Worm (Caenorhabditis elegans) whole organism, L4 larva: Measurements from ENCODE around the gene cca-1.

ENCODE experiments used
- F10B5.3 ChIP-seq: sonication (generic microtip); optimal IDR thresholded peaks from 2 replicates; lab custom pipeline; 2016; ENCODE audit warnings: mild to moderate bottlenecking, missing genetic modification characterization, missing compliant biosample characterization
- F37D6.2 ChIP-seq: sonication (generic microtip); optimal IDR thresholded peaks from 2 replicates; lab custom pipeline; 2016; ENCODE audit warnings: mild to moderate bottlenecking, missing genetic modification characterization, missing compliant biosample characterization
- F44E2.7 ChIP-seq: fragments of 200-800 bp; sonication (Bioruptor generic); IDR thresholded peaks from 2 replicates; pipeline ENCODE4 v2.1.2; 2022; ENCODE audit warnings: missing genetic modification characterization, missing compliant biosample characterization
- F49E8.2 ChIP-seq: sonication (generic microtip); optimal IDR thresholded peaks from 2 replicates; lab custom pipeline; 2016; ENCODE audit warnings: missing compliant biosample characterization, mild to moderate bottlenecking, missing genetic modification characterization, borderline replicate concordance
- R02D3.7 ChIP-seq: fragments of 150-350 bp; sonication (generic microtip); optimal IDR thresholded peaks from 3 replicates; lab custom pipeline; 2014; ENCODE audit warnings: missing biosample characterization, missing genetic modification characterization
- T20F7.1 ChIP-seq: fragments of 200-800 bp; sonication (Bioruptor generic); optimal IDR thresholded peaks from 2 replicates; lab custom pipeline; 2018; ENCODE audit warnings: mild to moderate bottlenecking, missing genetic modification characterization, missing compliant biosample characterization
- Y75B8A.6 ChIP-seq: fragments of 200-800 bp; sonication (Bioruptor generic); IDR thresholded peaks from 2 replicates; pipeline ENCODE4 v1.3.6; 2022; ENCODE audit warnings: missing genetic modification reagents, missing genetic modification characterization, missing compliant biosample characterization
- aly-2 ChIP-seq: sonication (generic microtip); optimal IDR thresholded peaks from 2 replicates; lab custom pipeline; 2018; ENCODE audit warnings: missing biosample characterization, missing genetic modification characterization
- ama-1 ChIP-seq: fragments of 150-350 bp; optimal IDR thresholded peaks from 2 replicates; lab custom pipeline; 2014; ENCODE audit warnings: inconsistent platforms, mixed read lengths
- ceh-20 ChIP-seq: fragments of 200-800 bp; sonication (Bioruptor generic); IDR thresholded peaks from 2 replicates; pipeline ENCODE4 v1.3.6; 2022; ENCODE audit warnings: missing genetic modification reagents, missing genetic modification characterization, missing compliant biosample characterization
- ceh-62 ChIP-seq: sonication (generic microtip); optimal IDR thresholded peaks from 2 replicates; lab custom pipeline; 2017; ENCODE audit warnings: missing biosample characterization, missing genetic modification characterization
- cey-2 ChIP-seq: sonication (generic microtip); optimal IDR thresholded peaks from 3 replicates; lab custom pipeline; 2017; ENCODE audit warnings: missing genetic modification characterization, mild to moderate bottlenecking, missing compliant biosample characterization, antibody characterized with exemption, borderline replicate concordance; ENCODE audit not compliant: insufficient read depth
- daf-12 ChIP-seq: fragments of 150-350 bp; optimal IDR thresholded peaks from 2 replicates; lab custom pipeline; 2014; ENCODE audit warnings: missing biosample characterization, missing genetic modification reagents, missing genetic modification characterization
- daf-16 ChIP-seq, 3 experiments: sonication (generic microtip); optimal IDR thresholded peaks; 2 replicates each; lab custom pipeline; 2016 to 2017; ENCODE audit warnings: missing genetic modification characterization in 3 of 3, missing genetic modification reagents in 3 of 3, mild to moderate bottlenecking in 2 of 3, missing compliant biosample characterization in 2 of 3, missing biosample characterization in 1 of 3, moderate library complexity in 1 of 3
- daf-19 ChIP-seq: fragments of 200-800 bp; sonication (Bioruptor generic); conservative IDR thresholded peaks from 2 replicates; pipeline ENCODE4 v1.3.6; 2022; ENCODE audit warnings: missing genetic modification characterization, missing compliant biosample characterization
- daf-8 ChIP-seq: fragments of 200-800 bp; sonication (Bioruptor generic); IDR thresholded peaks from 2 replicates; pipeline ENCODE4 v1.3.6; 2022; ENCODE audit warnings: missing genetic modification characterization, missing compliant biosample characterization
- dmd-6 ChIP-seq: fragments of 200-800 bp; sonication (Bioruptor generic); IDR thresholded peaks from 2 replicates; pipeline ENCODE4 v1.3.6; 2022; ENCODE audit warnings: missing genetic modification reagents, missing genetic modification characterization, missing compliant biosample characterization
- dmd-9 ChIP-seq: fragments of 200-800 bp; sonication (Bioruptor generic); IDR thresholded peaks from 2 replicates; pipeline ENCODE4 v1.3.6; 2022; ENCODE audit warnings: missing genetic modification reagents, missing genetic modification characterization, missing compliant biosample characterization
- dve-1 ChIP-seq: sonication (generic microtip); optimal IDR thresholded peaks from 2 replicates; lab custom pipeline; 2017; ENCODE audit warnings: antibody characterized with exemption, mild to moderate bottlenecking, missing genetic modification characterization, missing compliant biosample characterization; ENCODE audit not compliant: insufficient read depth
- hif-1 ChIP-seq, 2 experiments: sonication (generic microtip); optimal IDR thresholded peaks; 2 replicates each; lab custom pipeline; 2016 to 2017; ENCODE audit warnings: missing compliant biosample characterization in 2 of 2, missing genetic modification characterization in 2 of 2, missing genetic modification reagents in 2 of 2, missing genotype in 2 of 2, mild to moderate bottlenecking in 1 of 2
- hlh-11 ChIP-seq: fragments of 200-800 bp; sonication (Bioruptor generic); optimal IDR thresholded peaks from 2 replicates; lab custom pipeline; 2018; ENCODE audit warnings: mild to moderate bottlenecking, missing genetic modification characterization, missing compliant biosample characterization
- hlh-30 ChIP-seq: sonication (generic microtip); optimal IDR thresholded peaks from 2 replicates; lab custom pipeline; 2017; ENCODE audit warnings: antibody characterized with exemption, mild to moderate bottlenecking, missing genetic modification characterization, missing compliant biosample characterization; ENCODE audit not compliant: insufficient read depth
- hmg-1.1 ChIP-seq: fragments of 200-800 bp; sonication (Bioruptor generic); IDR thresholded peaks from 2 replicates; pipeline ENCODE4 v1.3.6; 2022; ENCODE audit warnings: missing genetic modification reagents, missing genetic modification characterization, missing compliant biosample characterization
- jun-1 ChIP-seq: fragments of 150-350 bp; optimal IDR thresholded peaks from 2 replicates; lab custom pipeline; 2014; ENCODE audit warnings: missing biosample characterization, missing genetic modification reagents, missing genetic modification characterization
- lim-7 ChIP-seq: fragments of 200-800 bp; sonication (Bioruptor generic); IDR thresholded peaks from 2 replicates; pipeline ENCODE4 v1.3.6; 2022; ENCODE audit warnings: missing genetic modification characterization, missing compliant biosample characterization
- lin-13 ChIP-seq: fragments of 150-350 bp; optimal IDR thresholded peaks from 2 replicates; lab custom pipeline; 2014; ENCODE audit warnings: missing biosample characterization, missing genetic modification reagents, missing genetic modification characterization
- lin-15B ChIP-seq: fragments of 150-350 bp; sonication (generic microtip); optimal IDR thresholded peaks from 3 replicates; lab custom pipeline; 2014; ENCODE audit warnings: missing biosample characterization, missing genetic modification characterization
- lin-29 ChIP-seq: fragments of 200-800 bp; sonication (Bioruptor generic); IDR thresholded peaks from 2 replicates; pipeline ENCODE4 v1.3.6; 2022; ENCODE audit warnings: missing genetic modification reagents, missing genetic modification characterization, missing compliant biosample characterization
- lin-38 ChIP-seq: fragments of 200-800 bp; sonication (Bioruptor generic); IDR thresholded peaks from 2 replicates; pipeline ENCODE4 v1.3.6; 2022; ENCODE audit warnings: missing genetic modification reagents, missing genetic modification characterization, missing compliant biosample characterization
- lin-39 ChIP-seq: fragments of 150-350 bp; optimal IDR thresholded peaks from 2 replicates; lab custom pipeline; 2014; ENCODE audit warnings: missing biosample characterization, missing genetic modification reagents, missing genetic modification characterization
- mdt-29 ChIP-seq: fragments of 200-800 bp; sonication (Bioruptor generic); IDR thresholded peaks from 2 replicates; pipeline ENCODE4 v1.3.6; 2022; ENCODE audit warnings: missing genetic modification reagents, missing genetic modification characterization, missing compliant biosample characterization
- mxl-2 ChIP-seq: fragments of 200-800 bp; sonication (Bioruptor generic); conservative IDR thresholded peaks from 2 replicates; pipeline ENCODE4 v1.3.6; 2022; ENCODE audit warnings: missing genetic modification reagents, missing genetic modification characterization, missing compliant biosample characterization
- nhr-102 ChIP-seq: sonication (generic microtip); optimal IDR thresholded peaks from 2 replicates; lab custom pipeline; 2016; ENCODE audit warnings: mild to moderate bottlenecking, missing genetic modification characterization, moderate library complexity, missing compliant biosample characterization
- nhr-11 ChIP-seq: fragments of 150-350 bp; optimal IDR thresholded peaks from 2 replicates; lab custom pipeline; 2014; ENCODE audit warnings: missing biosample characterization, missing genetic modification characterization
- nhr-237 ChIP-seq: sonication (generic microtip); optimal IDR thresholded peaks from 2 replicates; lab custom pipeline; 2017; ENCODE audit warnings: missing biosample characterization, missing genetic modification characterization
- nhr-28 ChIP-seq: fragments of 150-350 bp; optimal IDR thresholded peaks from 2 replicates; lab custom pipeline; 2014; ENCODE audit warnings: missing biosample characterization, missing genetic modification characterization
- nhr-48 ChIP-seq: sonication (generic microtip); optimal IDR thresholded peaks from 2 replicates; lab custom pipeline; 2016; ENCODE audit warnings: mild to moderate bottlenecking, missing genetic modification characterization, missing compliant biosample characterization
- nhr-6 ChIP-seq: fragments of 150-350 bp; optimal IDR thresholded peaks from 2 replicates; lab custom pipeline; 2014; ENCODE audit warnings: missing biosample characterization, missing genetic modification characterization
- php-3 ChIP-seq: fragments of 200-800 bp; sonication (Bioruptor generic); IDR thresholded peaks from 2 replicates; pipeline ENCODE4 v1.3.6; 2022; ENCODE audit warnings: missing genetic modification reagents, missing genetic modification characterization, missing compliant biosample characterization
- saeg-2 ChIP-seq: fragments of 200-800 bp; sonication (Bioruptor generic); IDR thresholded peaks from 2 replicates; pipeline ENCODE4 v1.3.6; 2022; ENCODE audit warnings: missing genetic modification reagents, missing genetic modification characterization, missing compliant biosample characterization
- skn-1 ChIP-seq: fragments of 150-350 bp; optimal IDR thresholded peaks from 2 replicates; lab custom pipeline; 2014; ENCODE audit warnings: missing biosample characterization, missing genetic modification characterization
- snpc-1.2 ChIP-seq: fragments of 200-800 bp; sonication (Bioruptor generic); IDR thresholded peaks from 2 replicates; pipeline ENCODE4 v1.3.6; 2022; ENCODE audit warnings: missing genetic modification reagents, missing genetic modification characterization, missing compliant biosample characterization
- tag-97 ChIP-seq: fragments of 200-800 bp; sonication (Bioruptor generic); IDR thresholded peaks from 2 replicates; pipeline ENCODE4 v1.3.6; 2022; ENCODE audit warnings: missing genetic modification characterization, missing compliant biosample characterization
- unc-62 ChIP-seq, 3 experiments: fragments of 150-350 bp in 1 of 3; sonication (generic microtip); optimal IDR thresholded peaks in 2 of 3; peaks in 1 of 3; 1 replicate in 1 of 3; 2 replicates in 2 of 3; lab custom pipeline; 2014 to 2017; ENCODE audit warnings: missing biosample characterization in 3 of 3, missing genetic modification characterization in 3 of 3, missing genetic modification reagents in 3 of 3, missing genotype in 1 of 3
- zfp-2 ChIP-seq: sonication (generic microtip); optimal IDR thresholded peaks from 2 replicates; lab custom pipeline; 2016; ENCODE audit warnings: mild to moderate bottlenecking, missing genetic modification characterization, missing compliant biosample characterization
- zip-11 ChIP-seq: fragments of 200-800 bp; sonication (Bioruptor generic); IDR thresholded peaks from 2 replicates; pipeline ENCODE4 v1.3.6; 2022; ENCODE audit warnings: missing genetic modification characterization, missing compliant biosample characterization
- zip-2 ChIP-seq: fragments of 150-350 bp; optimal IDR thresholded peaks from 2 replicates; lab custom pipeline; 2014; ENCODE audit warnings: missing biosample characterization, missing genetic modification characterization

Gene cca-1

DNA sequence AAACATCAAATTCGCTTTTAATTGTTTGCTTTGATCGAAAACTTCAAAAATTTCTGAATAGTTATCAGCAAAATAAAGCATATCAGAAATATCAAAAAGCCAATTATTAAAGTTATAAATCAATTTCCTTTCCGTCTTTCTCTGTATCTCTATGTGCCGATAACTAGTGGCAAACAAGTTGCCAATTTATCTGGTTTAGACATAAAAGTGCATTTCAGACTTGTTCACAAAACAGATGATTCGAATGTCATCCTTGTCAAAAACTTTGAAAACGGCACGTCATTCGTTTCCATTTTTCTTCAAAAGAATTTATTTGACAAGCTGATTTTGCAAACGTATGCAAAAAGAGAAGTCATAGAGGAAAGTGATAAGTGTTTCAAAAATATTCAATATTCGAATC is 8.4 kb downstream of the cca-1 start (continued):
- TF ChIP-seq F37D6.2 (tag; lab: Kevin White, UChicago) (no peak), nhr-11 (tag; lab: Kevin White, UChicago) (no peak)

DNA sequence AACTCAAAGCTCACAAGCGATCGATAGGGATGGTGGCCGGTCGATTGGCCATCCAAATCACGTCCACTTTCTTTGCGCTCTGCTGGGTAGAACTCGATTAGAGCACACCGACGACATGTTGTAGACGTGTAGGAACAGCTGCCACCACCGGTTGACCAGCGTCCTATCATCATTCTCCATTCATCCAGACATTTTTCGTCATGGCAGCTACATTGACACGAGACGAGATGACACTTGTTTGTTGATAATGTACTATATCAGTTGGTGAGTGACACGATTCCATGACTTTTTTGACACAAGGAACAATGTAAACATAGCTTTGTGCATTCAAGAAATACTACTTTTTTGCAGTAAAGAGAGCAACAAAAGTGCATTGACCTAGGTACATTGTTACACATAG is 9.3 kb downstream of the cca-1 start:
- no peak for TF ChIP-seq lin-39 (tag; lab: Kevin White, UChicago)
- TF ChIP-seq mxl-2, result no peak
- TF ChIP-seq daf-12 (tag; lab: Kevin White, UChicago), result no peak
- TF ChIP-seq F10B5.3, result no peak
- no peak for TF ChIP-seq zip-11
- no peak for TF ChIP-seq lin-15B (tag; lab: Kevin White, UChicago)
- no peak for TF ChIP-seq nhr-102 (tag; lab: Kevin White, UChicago)
- no peak for TF ChIP-seq aly-2 (tag; lab: Kevin White, UChicago)
- peak; percentile 29; the same call in 1 of the 2 replicates for TF ChIP-seq ceh-20 (GFP tag; lab: Robert Waterston, UW)
- no peak for TF ChIP-seq nhr-237
- no peak for TF ChIP-seq Y75B8A.6 (GFP tag; lab: Robert Waterston, UW)
- TF ChIP-seq ama-1 (lab: Kevin White, UChicago), result no peak
- TF ChIP-seq tag-97 (GFP tag; lab: Robert Waterston, UW), result no peak
- TF ChIP-seq ceh-62 (tag; lab: Kevin White, UChicago), result no peak
- no peak for TF ChIP-seq skn-1 (tag; lab: Kevin White, UChicago)
- no peak for TF ChIP-seq lin-29
- no peak for TF ChIP-seq nhr-6 (tag; lab: Kevin White, UChicago)
- TF ChIP-seq hmg-1.1 (GFP tag; lab: Robert Waterston, UW), result no peak
- no peak for TF ChIP-seq jun-1 (tag; lab: Kevin White, UChicago)
- TF ChIP-seq zip-2, result no peak
- peak in 1 of 2 experiments; percentile 93 for TF ChIP-seq unc-62 (GFP tag; optimal IDR thresholded peaks at IDR 0.05 in 1 of 2; lab: Kevin White, UChicago)
- no peak for TF ChIP-seq unc-62 (tag; optimal IDR thresholded peaks at IDR 0.05; lab: Kevin White, UChicago)
- TF ChIP-seq dve-1 (tag; lab: Kevin White, UChicago), result no peak
- TF ChIP-seq hlh-11, result peak; percentile 54
- no peak for TF ChIP-seq lin-13 (GFP tag; lab: Kevin White, UChicago)
- TF ChIP-seq nhr-28 (tag; lab: Kevin White, UChicago), result no peak
- TF ChIP-seq dmd-6 (GFP tag; lab: Robert Waterston, UW), result peak; percentile 37; the same call in 1 of the 2 replicates
- TF ChIP-seq R02D3.7 (tag; lab: Kevin White, UChicago), result no peak
- TF ChIP-seq nhr-11 (tag; lab: Kevin White, UChicago), result peak; percentile 61
- no peak for TF ChIP-seq cey-2 (tag; lab: Kevin White, UChicago)
- no peak for TF ChIP-seq snpc-1.2
- peak in 1 of 2 experiments; percentile 40 for TF ChIP-seq daf-16 (GFP tag; optimal IDR thresholded peaks at IDR 0.05; lab: Kevin White, UChicago)
- peak; percentile 26 for TF ChIP-seq daf-16 (tag; optimal IDR thresholded peaks at IDR 0.05; lab: Kevin White, UChicago)
- TF ChIP-seq zfp-2 (tag; lab: Kevin White, UChicago), result no peak
- no peak for TF ChIP-seq dmd-9 (GFP tag; lab: Robert Waterston, UW)
- TF ChIP-seq hlh-30, result peak; percentile 35
- no peak for TF ChIP-seq lim-7 (GFP tag; lab: Robert Waterston, UW)
- TF ChIP-seq nhr-48, result no peak
- peak in 1 of 2 experiments; percentile 38 for TF ChIP-seq hif-1 (tag; optimal IDR thresholded peaks at IDR 0.05; lab: Kevin White, UChicago)
- no peak for TF ChIP-seq T20F7.1
- TF ChIP-seq F44E2.7 (GFP tag; lab: Robert Waterston, UW), result no peak
- no peak for TF ChIP-seq daf-8
- TF ChIP-seq mdt-29 (GFP tag; lab: Robert Waterston, UW), result no peak
- TF ChIP-seq saeg-2 (GFP tag; lab: Robert Waterston, UW), result no peak
- no peak for TF ChIP-seq php-3 (GFP tag; lab: Robert Waterston, UW)
- no peak for TF ChIP-seq lin-38 (GFP tag; lab: Robert Waterston, UW)
- TF ChIP-seq daf-19 (GFP tag; lab: Robert Waterston, UW), result no peak
- TF ChIP-seq F49E8.2 (tag; lab: Kevin White, UChicago), result no peak
